Worm (Caenorhabditis elegans) whole organism, early embryonic: ENCODE results near the gene tftc-1.

Source experiments
- ama-1 ChIP-seq: fragments of 150-350 bp; optimal IDR thresholded peaks from 2 replicates; lab custom pipeline; 2014
- scrt-1 ChIP-seq: fragments of 200-800 bp; sonication (Bioruptor generic); IDR thresholded peaks from 2 replicates; pipeline ENCODE4 v1.3.6; 2022; ENCODE audit warnings: missing genetic modification characterization, missing compliant biosample characterization

DNA sequence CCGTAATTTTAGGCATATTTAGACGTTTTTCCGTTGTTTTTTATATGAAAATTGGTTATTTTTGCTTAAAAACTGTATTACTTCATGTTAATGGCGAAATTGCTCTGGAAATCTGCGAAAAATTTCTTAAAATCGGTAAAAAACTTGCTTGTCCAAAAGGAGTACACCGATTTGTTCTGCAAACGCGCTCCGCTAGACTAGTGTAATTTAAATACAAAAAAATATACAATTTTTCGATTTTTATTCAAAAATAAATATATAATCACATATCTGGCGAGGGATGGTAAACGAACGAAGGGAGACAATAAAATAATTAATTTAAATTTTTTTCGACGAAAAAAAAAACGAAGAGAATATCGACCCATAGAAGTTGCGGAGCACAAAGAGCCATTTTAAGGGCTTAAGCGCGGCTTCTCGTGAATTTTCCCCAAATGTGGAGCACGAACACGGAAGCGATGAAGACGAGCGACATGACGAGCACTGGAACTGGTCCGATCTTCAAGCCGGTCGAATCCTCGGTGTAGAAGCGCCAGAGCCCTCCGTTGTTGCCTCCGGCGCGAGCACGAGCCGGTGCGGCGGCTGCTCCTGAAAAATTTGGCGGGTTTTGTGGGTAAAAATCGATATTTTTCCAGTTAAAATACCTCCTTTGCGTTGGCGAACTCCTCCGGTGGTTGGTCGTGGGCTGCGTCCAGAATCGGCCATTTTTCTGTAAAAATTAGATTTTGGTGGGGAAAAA is 39.1 kb downstream of the tftc-1 start, which contains the start of gene sec-61.B:
- TF ChIP-seq scrt-1 (GFP tag; lab: Robert Waterston, UW) (no peak), ama-1 (lab: Kevin White, UChicago) (no peak)
